Worm (Caenorhabditis elegans) whole organism, L1 larva: ENCODE data around the gene sre-37.

Source experiments
- F16B12.6 ChIP-seq: fragments of 150-350 bp; optimal IDR thresholded peaks from 2 replicates; lab custom pipeline; 2014; ENCODE audit warnings: missing biosample characterization, missing genetic modification characterization
- Y116A8C.19 ChIP-seq: sonication (generic microtip); optimal IDR thresholded peaks from 2 replicates; lab custom pipeline; 2016; ENCODE audit warnings: missing compliant biosample characterization, missing genetic modification characterization, borderline replicate concordance
- alr-1 ChIP-seq: fragments of 200-800 bp; sonication (Bioruptor generic); optimal IDR thresholded peaks from 2 replicates; lab custom pipeline; 2018; ENCODE audit warnings: borderline replicate concordance, mild to moderate bottlenecking, missing genetic modification characterization, missing compliant biosample characterization
- blmp-1 ChIP-seq: fragments of 150-350 bp; optimal IDR thresholded peaks from 2 replicates; lab custom pipeline; 2014; ENCODE audit warnings: missing biosample characterization, missing genetic modification characterization
- ceh-8 ChIP-seq: fragments of 200-800 bp; sonication (Bioruptor generic); optimal IDR thresholded peaks from 2 replicates; lab custom pipeline; 2018; ENCODE audit warnings: mild to moderate bottlenecking, missing genetic modification characterization, moderate library complexity, missing compliant biosample characterization
- ceh-88 ChIP-seq: fragments of 200-800 bp; sonication (Bioruptor generic); IDR thresholded peaks from 2 replicates; pipeline ENCODE4 v1.3.6; 2022; ENCODE audit warnings: missing genetic modification characterization, missing compliant biosample characterization
- ceh-90 ChIP-seq: sonication (generic microtip); optimal IDR thresholded peaks from 2 replicates; lab custom pipeline; 2016; ENCODE audit warnings: missing genetic modification characterization, missing compliant biosample characterization
- dpl-1 ChIP-seq, 3 experiments: fragments of 150-350 bp in 2 of 3; sonication (generic microtip) in 1 of 3; optimal IDR thresholded peaks; 2 replicates each; lab custom pipeline; 2014 to 2017; ENCODE audit warnings: missing biosample characterization in 3 of 3, missing genetic modification characterization in 3 of 3, missing genetic modification reagents in 3 of 3
- dsc-1 ChIP-seq: sonication (generic microtip); optimal IDR thresholded peaks from 2 replicates; lab custom pipeline; 2016; ENCODE audit warnings: mild to moderate bottlenecking, missing genetic modification characterization, missing compliant biosample characterization
- efl-1 ChIP-seq, 4 experiments: fragments of 150-350 bp; optimal IDR thresholded peaks in 3 of 4; peaks in 1 of 4; 1 replicate in 1 of 4; 2 replicates in 3 of 4; lab custom pipeline; 2014; ENCODE audit warnings: missing biosample characterization in 2 of 4, missing genetic modification characterization in 2 of 4, missing genetic modification reagents in 2 of 4
- efl-3 ChIP-seq: fragments of 200-800 bp; sonication (Bioruptor generic); optimal IDR thresholded peaks from 2 replicates; lab custom pipeline; 2018; ENCODE audit warnings: mild to moderate bottlenecking, missing genetic modification characterization, missing compliant biosample characterization
- elt-3 ChIP-seq, 6 experiments: fragments of 150-350 bp in 1 of 6; sonication (generic microtip); optimal IDR thresholded peaks; 2 replicates each; lab custom pipeline; 2017 to 2018; ENCODE audit warnings: missing biosample characterization in 6 of 6, missing genetic modification characterization in 6 of 6, inconsistent platforms in 1 of 6
- ets-5 ChIP-seq: fragments of 200-800 bp; sonication (Bioruptor generic); IDR thresholded peaks from 2 replicates; pipeline ENCODE4 v1.3.6; 2022; ENCODE audit warnings: missing genetic modification characterization, missing compliant biosample characterization
- fkh-10 ChIP-seq: sonication (generic microtip); optimal IDR thresholded peaks from 2 replicates; lab custom pipeline; 2017; ENCODE audit warnings: missing biosample characterization, missing genetic modification reagents, missing genetic modification characterization
- fkh-4 ChIP-seq: sonication (generic microtip); optimal IDR thresholded peaks from 2 replicates; lab custom pipeline; 2016; ENCODE audit warnings: missing compliant biosample characterization, missing genetic modification characterization, borderline replicate concordance
- fos-1 ChIP-seq: fragments of 150-350 bp; optimal IDR thresholded peaks from 2 replicates; lab custom pipeline; 2014; ENCODE audit warnings: missing biosample characterization, missing genetic modification characterization
- hpl-2 ChIP-seq: fragments of 150-350 bp; optimal IDR thresholded peaks from 2 replicates; lab custom pipeline; 2014; ENCODE audit warnings: missing biosample characterization, missing genetic modification reagents, missing genetic modification characterization
- irx-1 ChIP-seq: sonication (generic microtip); optimal IDR thresholded peaks from 2 replicates; lab custom pipeline; 2016; ENCODE audit warnings: missing genetic modification characterization, missing compliant biosample characterization
- jun-1 ChIP-seq: fragments of 150-350 bp; optimal IDR thresholded peaks from 2 replicates; lab custom pipeline; 2014; ENCODE audit warnings: missing biosample characterization, missing genetic modification reagents, missing genetic modification characterization
- lin-13 ChIP-seq: fragments of 150-350 bp; optimal IDR thresholded peaks from 2 replicates; lab custom pipeline; 2014; ENCODE audit warnings: missing biosample characterization, missing genetic modification reagents, missing genetic modification characterization
- lin-14 ChIP-seq: fragments of 200-800 bp; sonication (Bioruptor generic); optimal IDR thresholded peaks from 2 replicates; lab custom pipeline; 2018; ENCODE audit warnings: mild to moderate bottlenecking, missing genetic modification characterization, moderate library complexity, missing compliant biosample characterization
- lir-3 ChIP-seq: sonication (generic microtip); optimal IDR thresholded peaks from 2 replicates; lab custom pipeline; 2016; ENCODE audit warnings: mild to moderate bottlenecking, missing genetic modification characterization, moderate library complexity, missing compliant biosample characterization; ENCODE audit not compliant: poor library complexity
- mab-9 ChIP-seq: fragments of 200-800 bp; sonication (Bioruptor generic); IDR thresholded peaks from 2 replicates; pipeline ENCODE4 v1.3.6; 2022; ENCODE audit warnings: missing genetic modification reagents, missing genetic modification characterization, missing compliant biosample characterization
- mdl-1 ChIP-seq, 2 experiments: fragments of 150-350 bp; optimal IDR thresholded peaks; 2 replicates each; lab custom pipeline; 2014 to 2017; ENCODE audit warnings: missing biosample characterization in 2 of 2, missing genetic modification characterization in 2 of 2, inconsistent platforms in 1 of 2
- mep-1 ChIP-seq: fragments of 150-350 bp; optimal IDR thresholded peaks from 2 replicates; lab custom pipeline; 2014; ENCODE audit warnings: missing biosample characterization, missing genetic modification characterization
- nhr-11 ChIP-seq: fragments of 150-350 bp; optimal IDR thresholded peaks from 2 replicates; lab custom pipeline; 2014; ENCODE audit warnings: missing biosample characterization, missing genetic modification characterization
- nhr-19 ChIP-seq: fragments of 200-800 bp; sonication (Bioruptor generic); conservative IDR thresholded peaks from 2 replicates; pipeline ENCODE4 v1.3.6; 2022; ENCODE audit warnings: missing genetic modification characterization, missing compliant biosample characterization
- nhr-28 ChIP-seq: fragments of 150-350 bp; optimal IDR thresholded peaks from 2 replicates; lab custom pipeline; 2014; ENCODE audit warnings: missing biosample characterization, missing genetic modification characterization
- nhr-71 ChIP-seq: sonication (generic microtip); optimal IDR thresholded peaks from 2 replicates; lab custom pipeline; 2016; ENCODE audit warnings: mild to moderate bottlenecking, missing genetic modification characterization, moderate library complexity, missing compliant biosample characterization
- nhr-76 ChIP-seq: sonication (generic microtip); optimal IDR thresholded peaks from 2 replicates; lab custom pipeline; 2017; ENCODE audit warnings: missing biosample characterization, missing genetic modification characterization
- nhr-77 ChIP-seq: fragments of 150-350 bp; optimal IDR thresholded peaks from 2 replicates; lab custom pipeline; 2014; ENCODE audit warnings: missing biosample characterization, missing genetic modification characterization
- pqm-1 ChIP-seq: sonication (generic microtip); optimal IDR thresholded peaks from 3 replicates; lab custom pipeline; 2017; ENCODE audit warnings: missing biosample characterization, missing genetic modification characterization
- snu-23 ChIP-seq: sonication (generic microtip); optimal IDR thresholded peaks from 2 replicates; lab custom pipeline; 2016; ENCODE audit warnings: missing genetic modification characterization, missing compliant biosample characterization
- sox-4 ChIP-seq: sonication (generic microtip); optimal IDR thresholded peaks from 2 replicates; lab custom pipeline; 2016; ENCODE audit warnings: missing genetic modification characterization, missing compliant biosample characterization
- sptf-1 ChIP-seq: fragments of 150-350 bp; optimal IDR thresholded peaks from 2 replicates; lab custom pipeline; 2014; ENCODE audit warnings: missing biosample characterization, missing genetic modification characterization
- swsn-7 ChIP-seq: sonication (generic microtip); optimal IDR thresholded peaks from 2 replicates; lab custom pipeline; 2016; ENCODE audit warnings: missing genetic modification characterization, missing compliant biosample characterization
- tlp-1 ChIP-seq: fragments of 150-350 bp; optimal IDR thresholded peaks from 2 replicates; lab custom pipeline; 2014; ENCODE audit warnings: missing biosample characterization, missing genetic modification characterization
- unc-130 ChIP-seq: fragments of 150-350 bp; optimal IDR thresholded peaks from 2 replicates; lab custom pipeline; 2017; ENCODE audit warnings: missing biosample characterization, missing genetic modification characterization, inconsistent platforms
- unc-30 ChIP-seq: sonication (generic microtip); optimal IDR thresholded peaks from 2 replicates; lab custom pipeline; 2017; ENCODE audit warnings: missing biosample characterization, missing genetic modification characterization
- unc-86 ChIP-seq: sonication (generic microtip); optimal IDR thresholded peaks from 2 replicates; lab custom pipeline; 2016; ENCODE audit warnings: missing genetic modification characterization, missing compliant biosample characterization
- unc-98 ChIP-seq: fragments of 200-800 bp; sonication (Bioruptor generic); IDR thresholded peaks from 2 replicates; pipeline ENCODE4 v1.3.6; 2022; ENCODE audit warnings: missing genetic modification characterization, missing compliant biosample characterization
- vab-15 ChIP-seq: sonication (generic microtip); optimal IDR thresholded peaks from 2 replicates; lab custom pipeline; 2017; ENCODE audit warnings: missing genotype, mild to moderate bottlenecking, missing genetic modification characterization, missing compliant biosample characterization
- ztf-11 ChIP-seq, 2 experiments: sonication (generic microtip); optimal IDR thresholded peaks; 2 replicates each; lab custom pipeline; 2016 to 2017; ENCODE audit warnings: missing genetic modification characterization in 2 of 2, missing biosample characterization in 1 of 2, missing compliant biosample characterization in 1 of 2
- ztf-4 ChIP-seq: fragments of 150-350 bp; optimal IDR thresholded peaks from 2 replicates; lab custom pipeline; 2014; ENCODE audit warnings: missing biosample characterization, missing genetic modification characterization

The sre-37 gene

ce11 chrII:12496981-12497380 lies 31.3 kb downstream of the sre-37 start, which contains the start of gene T21B4.3:
TSS of gene T21B4.3 (minus strand) at chrII:12497081.
- TF ChIP-seq elt-3 (tag; optimal IDR thresholded peaks at IDR 0.05; lab: Kevin White, UChicago) = no peak
- TF ChIP-seq nhr-71 (tag; lab: Kevin White, UChicago) = no peak
- TF ChIP-seq sptf-1 (tag; lab: Kevin White, UChicago) = no peak
- TF ChIP-seq, all 84 proteins: peak for 0

- TF ChIP-seq mab-9 (GFP tag; lab: Robert Waterston, UW) (no peak), sox-4 (tag; lab: Kevin White, UChicago) (no peak), nhr-28 (tag; lab: Kevin White, UChicago) (no peak), unc-130 (tag; lab: Kevin White, UChicago) (no peak), tlp-1 (tag; lab: Kevin White, UChicago) (no peak), unc-86 (no peak), jun-1 (tag; lab: Kevin White, UChicago) (no peak), ceh-90 (no peak), nhr-76 (tag; lab: Kevin White, UChicago) (no peak), snu-23 (GFP tag; lab: Kevin White, UChicago) (no peak), mep-1 (tag; lab: Kevin White, UChicago) (no peak), irx-1 (tag; lab: Kevin White, UChicago) (no peak), blmp-1 (tag; lab: Kevin White, UChicago) (no peak), efl-3 (no peak), unc-30 (no peak), fkh-10 (GFP tag; lab: Kevin White, UChicago) (peak; percentile 78), F16B12.6 (tag; lab: Kevin White, UChicago) (no peak), ceh-88 (GFP tag; lab: Robert Waterston, UW) (no peak), hpl-2 (GFP tag; lab: Kevin White, UChicago) (no peak), lir-3 (tag; lab: Kevin White, UChicago) (no peak), fkh-4 (tag; lab: Kevin White, UChicago) (no peak), efl-1 (optimal IDR thresholded peaks at IDR 0.05; lab: Kevin White, UChicago) (peak; percentile 8 to 72), efl-1 (GFP tag; optimal IDR thresholded peaks at IDR 0.05 in 1 of 2; lab: Kevin White, UChicago) (peak; percentile 29 to 80), lin-13 (GFP tag; lab: Kevin White, UChicago) (no peak), nhr-19 (GFP tag; lab: Robert Waterston, UW) (no peak), dsc-1 (no peak), fos-1 (no peak), nhr-71 (tag; lab: Kevin White, UChicago) (peak; percentile 18), alr-1 (tag; lab: Kevin White, UChicago) (no peak), dpl-1 (GFP tag; optimal IDR thresholded peaks at IDR 0.05; lab: Kevin White, UChicago) (peak in 1 of 3 experiments; percentile 21), ets-5 (GFP tag; lab: Robert Waterston, UW) (no peak), sptf-1 (tag; lab: Kevin White, UChicago) (no peak), Y116A8C.19 (no peak), ceh-8 (GFP tag; lab: Kevin White, UChicago) (no peak), pqm-1 (tag; lab: Kevin White, UChicago) (no peak), nhr-77 (tag; lab: Kevin White, UChicago) (no peak), unc-98 (GFP tag; lab: Robert Waterston, UW) (no peak), mdl-1 (tag; optimal IDR thresholded peaks at IDR 0.05; lab: Kevin White, UChicago) (no peak), swsn-7 (tag; lab: Kevin White, UChicago) (no peak), vab-15 (no peak), nhr-11 (tag; lab: Kevin White, UChicago) (no peak), lin-14 (peak; percentile 67), ztf-4 (tag; lab: Kevin White, UChicago) (no peak), ztf-11 (tag; optimal IDR thresholded peaks at IDR 0.05; lab: Kevin White, UChicago) (no peak), elt-3 (tag; optimal IDR thresholded peaks at IDR 0.05; lab: Kevin White, UChicago) (no peak)
Observed at ce11 chrII:12499969-12500368, 34.3 kb downstream of the sre-37 start.
